Worm (Caenorhabditis elegans): ENCODE data around the gene F36F12.1.

- no peak for TF ChIP-seq ama-1 (optimal IDR thresholded peaks at IDR 0.05)
- no peak for TF ChIP-seq unc-55 (GFP tag; optimal IDR thresholded peaks at IDR 0.05)
- no peak for TF ChIP-seq ceh-6 (GFP tag; optimal IDR thresholded peaks at IDR 0.05)
- no peak for TF ChIP-seq F13H6.1 (tag; optimal IDR thresholded peaks at IDR 0.05)
- no peak for TF ChIP-seq fkh-10 (GFP tag; optimal IDR thresholded peaks at IDR 0.05)
- TF ChIP-seq pha-2 (tag; optimal IDR thresholded peaks at IDR 0.05), result no peak
- no peak for TF ChIP-seq ceh-45 (GFP tag; IDR thresholded peaks at IDR 0.05)
- TF ChIP-seq pha-4 (tag; optimal IDR thresholded peaks at IDR 0.05), result no peak
- no peak for TF ChIP-seq dmd-4 (tag; optimal IDR thresholded peaks at IDR 0.05; ENCODE audit: borderline replicate concordance)
- no peak for TF ChIP-seq rnt-1 (tag; optimal IDR thresholded peaks at IDR 0.05)
- no peak for TF ChIP-seq elt-4 (tag; optimal IDR thresholded peaks at IDR 0.05)
Measured at ce11 chrV:2057324-2057723, 45.7 kb downstream of the F36F12.1 start, which contains the start of gene comt-3.
